Fruit fly (Drosophila melanogaster) S2 (cell line): ENCODE measurements around the gene ear.

Experiments used
- CG8478 ChIP-seq: fragments of >200 bp; optimal IDR thresholded peaks from 2 replicates; lab custom pipeline; 2018
- CTCF ChIP-seq, 2 experiments: fragments of >200 bp; optimal IDR thresholded peaks; 2 replicates each; lab custom pipeline; 2018

- TF ChIP-seq CTCF (optimal IDR thresholded peaks at IDR 0.05; lab: Kevin White, UChicago) (no peak), CG8478 (no peak)
Observed at dm6 chr3R:15282982-15283809, 37.4 kb upstream of the ear start.
